Worm (Caenorhabditis elegans) whole organism, late embryonic: ENCODE results near the gene R53.8.

Experiments used
- C08G9.2 ChIP-seq: sonication (generic microtip); optimal IDR thresholded peaks from 2 replicates; lab custom pipeline; 2016; ENCODE audit warnings: mild to moderate bottlenecking, missing genetic modification characterization, moderate library complexity, missing compliant biosample characterization
- F13H6.1 ChIP-seq: sonication (generic microtip); optimal IDR thresholded peaks from 2 replicates; lab custom pipeline; 2016; ENCODE audit warnings: missing genetic modification characterization, missing compliant biosample characterization
- K02D7.2 ChIP-seq: sonication (generic microtip); optimal IDR thresholded peaks from 2 replicates; lab custom pipeline; 2017; ENCODE audit warnings: mild to moderate bottlenecking, missing genetic modification characterization, missing compliant biosample characterization
- ahr-1 ChIP-seq: sonication (generic microtip); optimal IDR thresholded peaks from 2 replicates; lab custom pipeline; 2016; ENCODE audit warnings: missing genetic modification characterization, missing compliant biosample characterization
- ceh-14 ChIP-seq: sonication (generic microtip); optimal IDR thresholded peaks from 2 replicates; lab custom pipeline; 2016; ENCODE audit warnings: missing genotype, missing genetic modification characterization, missing compliant biosample characterization
- ceh-19 ChIP-seq: fragments of 200-800 bp; sonication (Bioruptor generic); optimal IDR thresholded peaks from 2 replicates; lab custom pipeline; 2018; ENCODE audit warnings: mild to moderate bottlenecking, missing genetic modification characterization, missing compliant biosample characterization
- ceh-2 ChIP-seq: sonication (generic microtip); optimal IDR thresholded peaks from 2 replicates; lab custom pipeline; 2016; ENCODE audit warnings: missing genotype, missing genetic modification characterization, missing compliant biosample characterization
- ceh-24 ChIP-seq: sonication (generic microtip); optimal IDR thresholded peaks from 2 replicates; lab custom pipeline; 2016; ENCODE audit warnings: mild to moderate bottlenecking, missing genetic modification characterization, missing compliant biosample characterization
- ceh-31 ChIP-seq: sonication (generic microtip); optimal IDR thresholded peaks from 2 replicates; lab custom pipeline; 2016; ENCODE audit warnings: missing genetic modification characterization, missing compliant biosample characterization
- ceh-34 ChIP-seq: sonication (generic microtip); optimal IDR thresholded peaks from 2 replicates; lab custom pipeline; 2016; ENCODE audit warnings: mild to moderate bottlenecking, missing genetic modification characterization, missing compliant biosample characterization
- ceh-48 ChIP-seq: sonication (generic microtip); optimal IDR thresholded peaks from 2 replicates; lab custom pipeline; 2016; ENCODE audit warnings: missing genetic modification characterization, inconsistent platforms, missing compliant biosample characterization
- ceh-9 ChIP-seq: sonication (generic microtip); optimal IDR thresholded peaks from 2 replicates; lab custom pipeline; 2016; ENCODE audit warnings: mild to moderate bottlenecking, missing genetic modification characterization, inconsistent platforms, missing compliant biosample characterization
- che-1 ChIP-seq: sonication (generic microtip); optimal IDR thresholded peaks from 2 replicates; lab custom pipeline; 2016; ENCODE audit warnings: mild to moderate bottlenecking, missing genetic modification characterization, missing compliant biosample characterization
- dve-1 ChIP-seq: sonication (generic microtip); optimal IDR thresholded peaks from 2 replicates; lab custom pipeline; 2017; ENCODE audit warnings: antibody characterized with exemption, mild to moderate bottlenecking, missing genetic modification characterization, missing compliant biosample characterization
- elt-4 ChIP-seq: sonication (generic microtip); optimal IDR thresholded peaks from 2 replicates; lab custom pipeline; 2016; ENCODE audit warnings: missing genetic modification characterization, missing compliant biosample characterization
- eyg-1 ChIP-seq: sonication (generic microtip); optimal IDR thresholded peaks from 2 replicates; lab custom pipeline; 2016; ENCODE audit warnings: missing genotype, missing genetic modification characterization, missing compliant biosample characterization
- fax-1 ChIP-seq: sonication (generic microtip); optimal IDR thresholded peaks from 2 replicates; lab custom pipeline; 2016; ENCODE audit warnings: missing genotype, missing genetic modification characterization, missing compliant biosample characterization
- fkh-10 ChIP-seq: fragments of 150-350 bp; optimal IDR thresholded peaks from 2 replicates; lab custom pipeline; 2014; ENCODE audit warnings: missing biosample characterization, missing genetic modification reagents, missing genetic modification characterization
- gmeb-2 ChIP-seq: sonication (generic microtip); optimal IDR thresholded peaks from 2 replicates; lab custom pipeline; 2016; ENCODE audit warnings: missing genetic modification characterization, inconsistent platforms, missing compliant biosample characterization
- hlh-30 ChIP-seq: sonication (generic microtip); optimal IDR thresholded peaks from 2 replicates; lab custom pipeline; 2017; ENCODE audit warnings: antibody characterized with exemption, missing genetic modification characterization, missing compliant biosample characterization; ENCODE audit not compliant: insufficient read depth
- hlh-6 ChIP-seq: sonication (generic microtip); optimal IDR thresholded peaks from 2 replicates; lab custom pipeline; 2016; ENCODE audit warnings: missing genotype, missing genetic modification characterization, missing compliant biosample characterization
- lim-6 ChIP-seq: sonication (generic microtip); optimal IDR thresholded peaks from 2 replicates; lab custom pipeline; 2016; ENCODE audit warnings: missing genetic modification characterization, missing compliant biosample characterization
- madf-2 ChIP-seq: sonication (generic microtip); optimal IDR thresholded peaks from 2 replicates; lab custom pipeline; 2017; ENCODE audit warnings: missing genetic modification characterization, missing compliant biosample characterization
- nfya-1 ChIP-seq: sonication (generic microtip); optimal IDR thresholded peaks from 2 replicates; lab custom pipeline; 2017; ENCODE audit warnings: missing genetic modification characterization, mild to moderate bottlenecking, missing compliant biosample characterization, antibody characterized with exemption, moderate library complexity
- pag-3 ChIP-seq: sonication (generic microtip); optimal IDR thresholded peaks from 2 replicates; lab custom pipeline; 2016; ENCODE audit warnings: missing compliant biosample characterization, missing genetic modification characterization, borderline replicate concordance
- pat-9 ChIP-seq: fragments of 200-800 bp; sonication (Bioruptor generic); optimal IDR thresholded peaks from 2 replicates; lab custom pipeline; 2018; ENCODE audit warnings: mild to moderate bottlenecking, missing genetic modification characterization, moderate library complexity, missing compliant biosample characterization
- pha-4 ChIP-seq: fragments of 150-350 bp; optimal IDR thresholded peaks from 2 replicates; lab custom pipeline; 2018; ENCODE audit warnings: missing biosample characterization, missing genetic modification reagents, missing genetic modification characterization
- pqm-1 ChIP-seq: sonication (generic microtip); optimal IDR thresholded peaks from 2 replicates; lab custom pipeline; 2016; ENCODE audit warnings: missing genetic modification characterization, missing compliant biosample characterization
- pros-1 ChIP-seq: fragments of 150-350 bp; optimal IDR thresholded peaks from 2 replicates; lab custom pipeline; 2014; ENCODE audit warnings: missing biosample characterization, missing genetic modification reagents, missing genetic modification characterization
- ref-2 ChIP-seq: sonication (generic microtip); optimal IDR thresholded peaks from 2 replicates; lab custom pipeline; 2016; ENCODE audit warnings: missing genetic modification characterization, missing compliant biosample characterization
- sdc-2 ChIP-seq: sonication (generic microtip); optimal IDR thresholded peaks from 2 replicates; lab custom pipeline; 2016; ENCODE audit warnings: missing genotype, missing genetic modification characterization, missing compliant biosample characterization
- sox-2 ChIP-seq: fragments of 200-800 bp; sonication (Bioruptor generic); IDR thresholded peaks from 2 replicates; pipeline ENCODE4 v1.3.6; 2022; ENCODE audit warnings: missing genetic modification reagents, missing genetic modification characterization, missing compliant biosample characterization
- sox-4 ChIP-seq: sonication (generic microtip); optimal IDR thresholded peaks from 2 replicates; lab custom pipeline; 2017; ENCODE audit warnings: mild to moderate bottlenecking, missing genetic modification characterization, inconsistent platforms, missing compliant biosample characterization
- syd-9 ChIP-seq: sonication (generic microtip); optimal IDR thresholded peaks from 2 replicates; lab custom pipeline; 2016; ENCODE audit warnings: mild to moderate bottlenecking, missing genetic modification characterization, moderate library complexity, missing compliant biosample characterization
- tbx-2 ChIP-seq: sonication (generic microtip); optimal IDR thresholded peaks from 2 replicates; lab custom pipeline; 2016; ENCODE audit warnings: missing genetic modification characterization, missing compliant biosample characterization
- ttx-3 ChIP-seq: sonication (generic microtip); optimal IDR thresholded peaks from 2 replicates; lab custom pipeline; 2016; ENCODE audit warnings: missing genetic modification reagents, missing genetic modification characterization, missing compliant biosample characterization
- unc-3 ChIP-seq, 2 experiments: fragments of 200-800 bp in 1 of 2; sonication (Bioruptor generic) in 1 of 2; sonication (generic microtip) in 1 of 2; conservative IDR thresholded peaks in 1 of 2; optimal IDR thresholded peaks in 1 of 2; 2 replicates each; pipeline versions ENCODE4 v1.3.6 to Lab custom; 2016 to 2022; ENCODE audit warnings: missing compliant biosample characterization in 2 of 2, missing genetic modification characterization in 2 of 2, missing genetic modification reagents in 1 of 2
- unc-42 ChIP-seq: sonication (generic microtip); optimal IDR thresholded peaks from 2 replicates; lab custom pipeline; 2016; ENCODE audit warnings: missing genotype, missing genetic modification characterization, missing compliant biosample characterization
- unc-55 ChIP-seq: sonication (generic microtip); optimal IDR thresholded peaks from 2 replicates; lab custom pipeline; 2017; ENCODE audit warnings: missing biosample characterization, missing genetic modification reagents, missing genetic modification characterization
- zip-5 ChIP-seq: sonication (generic microtip); optimal IDR thresholded peaks from 2 replicates; lab custom pipeline; 2016; ENCODE audit warnings: missing genetic modification characterization, missing compliant biosample characterization

The R53.8 gene

DNA sequence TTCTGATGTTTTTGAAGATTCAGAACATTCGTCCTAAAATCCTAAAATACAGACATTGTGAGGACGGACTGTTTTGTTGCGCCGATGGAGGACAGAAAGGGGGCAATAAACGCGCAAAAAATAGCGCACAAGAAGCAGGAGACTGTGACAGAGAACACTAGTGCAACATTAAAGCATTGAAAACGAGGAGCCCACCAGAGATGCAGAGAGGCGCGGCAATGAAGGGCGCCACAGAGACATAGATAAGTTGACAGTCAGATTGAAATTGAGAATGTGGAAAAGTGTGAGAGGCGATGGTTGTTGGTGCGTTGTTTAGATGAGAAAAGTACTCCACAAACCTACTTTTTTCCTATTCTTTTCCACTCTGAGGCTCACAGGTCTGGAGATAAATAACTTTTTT, 1.5 kb upstream of the R53.8 start, which contains the start of gene aakg-5 (continued):
- no peak for TF ChIP-seq ref-2 (tag; lab: Kevin White, UChicago)
- no peak for TF ChIP-seq sox-4 (tag; lab: Kevin White, UChicago)
- TF ChIP-seq pqm-1 (tag; lab: Kevin White, UChicago), result no peak
- peak; percentile 25 for TF ChIP-seq nfya-1 (tag; lab: Kevin White, UChicago)
- no peak for TF ChIP-seq unc-3 (GFP tag; conservative IDR thresholded peaks at IDR 0.05; lab: Robert Waterston, UW)
- no peak for TF ChIP-seq unc-3 (tag; optimal IDR thresholded peaks at IDR 0.05; lab: Kevin White, UChicago)
- TF ChIP-seq unc-55 (GFP tag; lab: Kevin White, UChicago), result peak; percentile 22
- TF ChIP-seq hlh-30 (tag; lab: Kevin White, UChicago), result no peak
- TF ChIP-seq ceh-2, result no peak

DNA sequence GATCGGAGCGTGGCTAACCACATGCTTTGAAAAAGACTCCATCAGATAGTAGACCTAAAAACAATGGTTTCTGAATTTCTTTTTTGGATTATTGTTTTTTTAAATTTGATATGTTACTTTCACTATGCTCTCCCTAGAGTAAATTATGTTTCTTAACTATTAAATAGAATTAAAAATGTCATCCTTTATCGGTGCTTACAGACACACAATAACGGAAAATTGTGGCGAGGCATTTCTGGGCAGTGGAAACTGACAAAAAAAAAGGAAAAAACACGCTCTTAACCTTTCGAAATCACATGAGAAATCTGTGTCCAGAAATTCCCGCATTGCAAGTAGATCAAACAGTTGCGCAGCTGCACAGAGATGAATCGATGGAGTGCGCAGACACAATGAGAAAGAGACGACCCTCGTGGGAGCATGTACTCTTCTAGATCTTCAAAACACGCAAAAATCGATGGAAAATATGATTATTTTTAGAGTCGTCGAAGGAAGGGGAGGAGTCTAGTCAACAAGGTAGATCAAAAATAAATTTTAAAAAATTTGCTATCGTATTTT, 3.6 kb downstream of the R53.8 start, which contains the start of gene ZK892.6:
TSS of gene ZK892.6 (minus strand) at position 51 of the 555 bp plus-strand sequence.
- TF ChIP-seq sox-2 (GFP tag; lab: Robert Waterston, UW) (no peak), nfya-1 (tag; lab: Kevin White, UChicago) (no peak), unc-3 (GFP tag; conservative IDR thresholded peaks at IDR 0.05; lab: Robert Waterston, UW) (no peak), unc-3 (tag; optimal IDR thresholded peaks at IDR 0.05; lab: Kevin White, UChicago) (no peak), pros-1 (tag; lab: Kevin White, UChicago) (no peak), lim-6 (tag; lab: Kevin White, UChicago) (no peak), madf-2 (tag; lab: Kevin White, UChicago) (no peak), gmeb-2 (no peak), pag-3 (tag; lab: Kevin White, UChicago) (no peak), ceh-48 (tag; lab: Kevin White, UChicago) (no peak), zip-5 (tag; lab: Kevin White, UChicago) (no peak), pha-4 (tag; lab: Kevin White, UChicago) (no peak), fkh-10 (no peak), ceh-9 (no peak), sox-4 (tag; lab: Kevin White, UChicago) (no peak), ahr-1 (tag; lab: Kevin White, UChicago) (no peak)

DNA sequence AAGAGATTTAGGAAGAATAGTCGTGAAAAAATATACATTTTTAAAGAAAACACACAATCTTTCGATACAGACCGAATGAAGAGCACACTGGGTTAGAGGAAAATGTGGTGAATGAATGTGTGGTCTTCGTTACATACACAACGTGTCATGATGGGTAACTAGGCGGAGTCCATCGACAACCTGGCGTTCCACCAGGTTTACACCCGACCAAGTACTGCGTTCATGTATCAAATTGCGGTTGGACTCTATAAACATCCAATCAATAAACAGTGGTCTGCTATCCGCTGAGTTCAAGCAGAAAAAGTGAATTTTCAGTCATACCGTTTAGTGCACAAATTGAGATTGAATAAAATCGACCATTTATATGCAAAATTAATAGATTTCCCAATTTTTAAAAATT, 5.3 kb downstream of the R53.8 start, which contains the start of gene sdz-38:
TSS of gene sdz-38 (minus strand) at position 101 of the 400 bp plus-strand sequence.
- TF ChIP-seq K02D7.2 (tag; lab: Kevin White, UChicago) (no peak), pros-1 (tag; lab: Kevin White, UChicago) (no peak), ttx-3 (no peak), pat-9 (tag; lab: Kevin White, UChicago) (no peak)
- TF ChIP-seq, all 69 proteins: peak for 0

DNA sequence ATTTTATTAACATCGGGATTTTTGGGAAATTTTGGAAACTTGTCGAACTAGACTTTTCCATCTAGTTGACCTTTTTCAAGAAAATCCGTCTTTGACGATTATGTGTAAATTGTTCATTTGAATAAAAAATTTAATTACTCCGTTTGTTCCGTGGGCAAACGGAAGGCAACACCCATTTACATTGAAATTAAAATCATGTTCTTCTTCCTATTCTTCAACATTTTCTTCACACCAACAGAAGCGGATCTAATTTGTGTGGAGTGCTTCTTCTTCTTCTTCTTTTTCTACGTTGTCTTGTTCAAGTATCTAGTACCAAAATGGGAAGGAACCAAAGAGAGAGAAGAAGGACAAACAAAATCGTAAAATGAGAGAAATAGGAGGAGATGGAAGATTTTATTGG, 5.9 kb downstream of the R53.8 start:
- TF ChIP-seq ceh-24 (tag; lab: Kevin White, UChicago) (no peak), unc-42 (tag; lab: Kevin White, UChicago) (peak; percentile 81), elt-4 (tag; lab: Kevin White, UChicago) (no peak), ceh-31 (tag; lab: Kevin White, UChicago) (peak; percentile 42)

DNA sequence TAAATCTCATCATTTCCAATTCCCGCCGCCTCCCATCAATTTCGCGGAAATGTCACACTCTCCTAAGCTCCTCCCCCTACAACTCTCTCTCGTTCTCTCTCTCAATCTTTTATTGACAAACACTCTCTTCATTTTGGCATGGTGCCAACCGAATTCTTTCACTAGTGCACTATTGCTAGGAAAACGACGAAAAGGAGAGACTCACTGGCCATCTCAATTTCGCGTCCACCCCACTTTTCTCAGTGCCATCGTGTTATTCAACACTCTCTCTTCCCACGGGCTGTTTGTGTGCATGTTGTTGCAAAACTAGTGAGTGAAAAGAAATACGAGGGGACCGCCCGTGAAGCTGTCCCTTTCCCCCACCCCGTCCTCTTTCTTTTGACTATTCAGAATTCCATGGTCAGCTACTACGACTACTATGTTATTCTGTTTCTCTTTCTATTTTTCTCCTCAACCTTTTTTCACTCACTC, 8.4 kb downstream of the R53.8 start:
- no peak for TF ChIP-seq lim-6 (tag; lab: Kevin White, UChicago)
- peak; percentile 45 for TF ChIP-seq ceh-19 (GFP tag; lab: Kevin White, UChicago)
- no peak for TF ChIP-seq madf-2 (tag; lab: Kevin White, UChicago)
- TF ChIP-seq sdc-2 (tag; lab: Kevin White, UChicago), result peak; percentile 39
- TF ChIP-seq tbx-2, result peak; percentile 36
- peak; percentile 22 for TF ChIP-seq nfya-1 (tag; lab: Kevin White, UChicago)
- peak; percentile 29 for TF ChIP-seq ceh-48 (tag; lab: Kevin White, UChicago)
- TF ChIP-seq hlh-6, result peak; percentile 13
- no peak for TF ChIP-seq fkh-10
- TF ChIP-seq syd-9 (tag; lab: Kevin White, UChicago), result peak; percentile 11
- peak; percentile 37 for TF ChIP-seq C08G9.2 (tag; lab: Kevin White, UChicago)
- TF ChIP-seq unc-55 (GFP tag; lab: Kevin White, UChicago), result peak; percentile 84
- TF ChIP-seq pat-9 (tag; lab: Kevin White, UChicago), result no peak
- peak; percentile 86 for TF ChIP-seq ceh-31 (tag; lab: Kevin White, UChicago)
- TF ChIP-seq pros-1 (tag; lab: Kevin White, UChicago), result peak; percentile 4
- TF ChIP-seq ceh-2, result peak; percentile 30
- TF ChIP-seq hlh-30 (tag; lab: Kevin White, UChicago), result no peak
- peak; percentile 45 for TF ChIP-seq ceh-14 (tag; lab: Kevin White, UChicago)
- peak; percentile 24 for TF ChIP-seq fax-1 (tag; lab: Kevin White, UChicago)
- no peak for TF ChIP-seq dve-1 (tag; lab: Kevin White, UChicago)
- peak; percentile 86 for TF ChIP-seq ceh-34 (tag; lab: Kevin White, UChicago)
- peak; percentile 20 for TF ChIP-seq F13H6.1 (tag; lab: Kevin White, UChicago)
- TF ChIP-seq ttx-3, result no peak
- TF ChIP-seq eyg-1 (tag; lab: Kevin White, UChicago), result no peak
- no peak for TF ChIP-seq che-1 (tag; lab: Kevin White, UChicago)
- peak; percentile 32 for TF ChIP-seq ref-2 (tag; lab: Kevin White, UChicago)
